Worm (Caenorhabditis elegans) whole organism, L4 larva: ENCODE measurements around the gene pde-2.

Source experiments
- ZK337.2 ChIP-seq: fragments of 200-800 bp; sonication (Bioruptor generic); IDR thresholded peaks from 2 replicates; pipeline ENCODE4 v1.3.6; 2022; ENCODE audit warnings: missing genetic modification reagents, missing genetic modification characterization, missing compliant biosample characterization
- aly-2 ChIP-seq: sonication (generic microtip); optimal IDR thresholded peaks from 2 replicates; lab custom pipeline; 2018; ENCODE audit warnings: missing biosample characterization, missing genetic modification characterization
- ama-1 ChIP-seq: fragments of 150-350 bp; optimal IDR thresholded peaks from 2 replicates; lab custom pipeline; 2014; ENCODE audit warnings: inconsistent platforms, mixed read lengths
- dmd-8 ChIP-seq: fragments of 200-800 bp; sonication (Bioruptor generic); IDR thresholded peaks from 2 replicates; pipeline ENCODE4 v1.3.6; 2022; ENCODE audit warnings: missing genetic modification characterization, missing compliant biosample characterization
- fkh-10 ChIP-seq: fragments of 150-350 bp; optimal IDR thresholded peaks from 2 replicates; lab custom pipeline; 2014; ENCODE audit warnings: missing biosample characterization, missing genetic modification reagents, missing genetic modification characterization
- fos-1 ChIP-seq: fragments of 150-350 bp; optimal IDR thresholded peaks from 2 replicates; lab custom pipeline; 2014; ENCODE audit warnings: missing biosample characterization, missing genetic modification characterization
- lin-39 ChIP-seq: fragments of 150-350 bp; optimal IDR thresholded peaks from 2 replicates; lab custom pipeline; 2014; ENCODE audit warnings: missing biosample characterization, missing genetic modification reagents, missing genetic modification characterization
- nhr-111 ChIP-seq: fragments of 200-800 bp; sonication (Bioruptor generic); optimal IDR thresholded peaks from 2 replicates; lab custom pipeline; 2018; ENCODE audit warnings: mild to moderate bottlenecking, missing genetic modification characterization, missing compliant biosample characterization
- nhr-28 ChIP-seq: fragments of 150-350 bp; optimal IDR thresholded peaks from 2 replicates; lab custom pipeline; 2014; ENCODE audit warnings: missing biosample characterization, missing genetic modification characterization
- snpc-4 ChIP-seq: fragments of 150-350 bp; optimal IDR thresholded peaks from 2 replicates; lab custom pipeline; 2014; ENCODE audit warnings: missing biosample characterization, missing genetic modification characterization
- unc-39 ChIP-seq: sonication (generic microtip); optimal IDR thresholded peaks from 2 replicates; lab custom pipeline; 2017; ENCODE audit warnings: missing biosample characterization, missing genetic modification characterization
- zfp-3 ChIP-seq: fragments of 200-800 bp; sonication (Bioruptor generic); conservative IDR thresholded peaks from 2 replicates; pipeline ENCODE4 v1.3.6; 2022; ENCODE audit warnings: missing genetic modification reagents, missing genetic modification characterization, missing compliant biosample characterization

DNA sequence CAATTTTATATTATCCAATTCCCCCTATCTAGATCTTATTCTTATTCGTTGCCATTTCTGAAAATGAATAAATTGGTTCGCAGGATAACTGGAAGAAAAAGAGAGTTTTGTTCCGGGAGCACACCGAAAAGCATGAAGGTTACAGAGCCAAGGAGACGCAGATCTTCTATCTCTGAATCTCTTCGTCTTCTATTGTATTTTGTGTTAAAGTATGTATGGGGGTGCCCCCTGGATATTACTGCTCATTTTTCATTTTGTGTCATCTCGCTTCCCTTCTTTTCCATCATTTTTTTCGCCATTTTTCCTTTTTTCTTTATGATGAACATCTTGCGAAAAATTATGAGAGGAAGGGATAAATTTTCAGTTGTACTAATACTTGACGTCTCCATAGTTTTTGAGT, 48.0 kb downstream of the pde-2 start:
- TF ChIP-seq dmd-8 (GFP tag; lab: Robert Waterston, UW) (no peak), fkh-10 (GFP tag; lab: Kevin White, UChicago) (no peak), ama-1 (no peak), zfp-3 (GFP tag; lab: Robert Waterston, UW) (no peak), ZK337.2 (GFP tag; lab: Robert Waterston, UW) (no peak), snpc-4 (no peak), unc-39 (tag; lab: Kevin White, UChicago) (no peak), lin-39 (tag; lab: Kevin White, UChicago) (no peak), nhr-28 (no peak), fos-1 (no peak), nhr-111 (GFP tag; lab: Kevin White, UChicago) (no peak), aly-2 (tag; lab: Kevin White, UChicago) (no peak)
